Fruit fly (Drosophila melanogaster) whole organism, embryonic: ENCODE results near the gene cher.

ENCODE experiments used
- Bdp1 ChIP-seq: fragments of 200-800 bp; sonication (Bioruptor generic); optimal IDR thresholded peaks from 3 replicates; lab custom pipeline; 2016; ENCODE audit warnings: missing biosample characterization, missing genetic modification characterization
- CG10321 ChIP-seq: fragments of 200-800 bp; sonication (Bioruptor generic); IDR thresholded peaks from 2 replicates; pipeline ENCODE4 v1.3.6; 2022; ENCODE audit warnings: missing biosample characterization, missing genetic modification characterization
- CG10654 ChIP-seq: fragments of 200-800 bp; sonication (Bioruptor generic); optimal IDR thresholded peaks from 2 replicates; lab custom pipeline; 2016; ENCODE audit warnings: missing biosample characterization, missing genetic modification characterization
- CG11560 ChIP-seq: fragments of 200-800 bp; sonication (Bioruptor generic); IDR thresholded peaks from 3 replicates; pipeline ENCODE4 v1.3.6; 2022; ENCODE audit warnings: missing biosample characterization, missing genetic modification characterization
- CG14965 ChIP-seq: fragments of 200-800 bp; sonication (Bioruptor generic); optimal IDR thresholded peaks from 2 replicates; lab custom pipeline; 2016; ENCODE audit warnings: missing biosample characterization, missing genetic modification characterization, borderline replicate concordance
- CG16815 ChIP-seq: fragments of 200-800 bp; sonication (Bioruptor generic); optimal IDR thresholded peaks from 3 replicates; lab custom pipeline; 2017; ENCODE audit warnings: missing biosample characterization, mild to moderate bottlenecking, missing genetic modification characterization
- CG17829 ChIP-seq: fragments of 200-800 bp; optimal IDR thresholded peaks from 2 replicates; lab custom pipeline; 2019; ENCODE audit warnings: missing biosample characterization, mild to moderate bottlenecking, missing genetic modification characterization, moderate library complexity
- CG18764 ChIP-seq: fragments of 200-800 bp; sonication (Bioruptor generic); optimal IDR thresholded peaks from 3 replicates; lab custom pipeline; 2016; ENCODE audit warnings: missing biosample characterization, missing genetic modification characterization
- CG2202 ChIP-seq: fragments of 200-800 bp; sonication (Bioruptor generic); optimal IDR thresholded peaks from 2 replicates; lab custom pipeline; 2018; ENCODE audit warnings: missing biosample characterization, mild to moderate bottlenecking, missing genetic modification characterization
- CG30403 ChIP-seq: fragments of 200-800 bp; sonication (Bioruptor generic); optimal IDR thresholded peaks from 3 replicates; lab custom pipeline; 2016; ENCODE audit warnings: missing biosample characterization, missing genetic modification characterization
- CG3163 ChIP-seq: fragments of 200-800 bp; sonication (Bioruptor generic); optimal IDR thresholded peaks from 3 replicates; lab custom pipeline; 2016; ENCODE audit warnings: missing biosample characterization, missing genetic modification characterization
- CG3407 ChIP-seq: fragments of 200-800 bp; sonication (Bioruptor generic); optimal IDR thresholded peaks from 2 replicates; lab custom pipeline; 2018; ENCODE audit warnings: missing biosample characterization, mild to moderate bottlenecking, missing genetic modification characterization
- CG6254 ChIP-seq: fragments of 200-800 bp; sonication (Bioruptor generic); optimal IDR thresholded peaks from 3 replicates; lab custom pipeline; 2017; ENCODE audit warnings: mild to moderate bottlenecking, missing biosample characterization, missing genetic modification reagents, missing genetic modification characterization
- CG7786 ChIP-seq: fragments of 200-800 bp; sonication (Bioruptor generic); optimal IDR thresholded peaks from 2 replicates; lab custom pipeline; 2016; ENCODE audit warnings: missing biosample characterization, missing genetic modification characterization
- CG7839 ChIP-seq: fragments of 200-800 bp; sonication (Bioruptor generic); optimal IDR thresholded peaks from 3 replicates; lab custom pipeline; 2018; ENCODE audit warnings: missing biosample characterization, mild to moderate bottlenecking, missing genetic modification characterization, moderate library complexity
- CG8765 ChIP-seq: fragments of 200-800 bp; sonication (Bioruptor generic); IDR thresholded peaks from 2 replicates; pipeline ENCODE4 v1.3.6; 2022; ENCODE audit warnings: missing biosample characterization, missing genetic modification characterization
- Chrac-16 ChIP-seq: fragments of 200-800 bp; sonication (Bioruptor generic); optimal IDR thresholded peaks from 3 replicates; lab custom pipeline; 2016; ENCODE audit warnings: missing biosample characterization, missing genetic modification characterization
- Dfd ChIP-seq, 2 experiments: fragments of >200 bp; optimal IDR thresholded peaks; 2 replicates each; lab custom pipeline; 2017; ENCODE audit warnings: missing biosample characterization in 2 of 2, missing genetic modification characterization in 2 of 2
- HLH4C ChIP-seq: fragments of 200-800 bp; sonication (Bioruptor generic); IDR thresholded peaks from 3 replicates; pipeline ENCODE4 v1.3.6; 2022; ENCODE audit warnings: missing biosample characterization, missing genetic modification characterization; ENCODE audit not compliant: partially characterized antibody
- Kr ChIP-seq: fragments of 200-800 bp; sonication (Bioruptor generic); optimal IDR thresholded peaks from 2 replicates; lab custom pipeline; 2017; ENCODE audit warnings: missing biosample characterization, mild to moderate bottlenecking, missing genetic modification characterization
- Meics ChIP-seq: fragments of 200-800 bp; sonication (Bioruptor generic); optimal IDR thresholded peaks from 2 replicates; lab custom pipeline; 2017; ENCODE audit warnings: missing biosample characterization, mild to moderate bottlenecking, missing genetic modification characterization
- NK7.1 ChIP-seq: fragments of 200-800 bp; sonication (Bioruptor generic); optimal IDR thresholded peaks from 3 replicates; lab custom pipeline; 2016; ENCODE audit warnings: missing biosample characterization, missing genetic modification characterization
- Nf-YC ChIP-seq: fragments of 200-800 bp; optimal IDR thresholded peaks from 3 replicates; lab custom pipeline; 2019; ENCODE audit warnings: missing biosample characterization, mild to moderate bottlenecking, missing genetic modification characterization, moderate library complexity
- Ptx1 ChIP-seq: fragments of 200-800 bp; sonication (Bioruptor generic); IDR thresholded peaks from 2 replicates; pipeline ENCODE4 v1.3.6; 2022; ENCODE audit warnings: missing biosample characterization, missing genetic modification characterization
- Sox102F ChIP-seq: fragments of 200-800 bp; sonication (Bioruptor generic); optimal IDR thresholded peaks from 2 replicates; lab custom pipeline; 2018; ENCODE audit warnings: missing biosample characterization, mild to moderate bottlenecking, missing genetic modification characterization, moderate library complexity
- ara ChIP-seq: fragments of 200-800 bp; sonication (Bioruptor generic); IDR thresholded peaks from 2 replicates; pipeline ENCODE4 v1.3.6; 2022; ENCODE audit warnings: missing biosample characterization, missing genetic modification characterization
- az2 ChIP-seq: fragments of 200-800 bp; sonication (Bioruptor generic); optimal IDR thresholded peaks from 3 replicates; lab custom pipeline; 2016; ENCODE audit warnings: missing biosample characterization, missing genetic modification characterization
- cato ChIP-seq: fragments of 200-800 bp; sonication (Bioruptor generic); optimal IDR thresholded peaks from 2 replicates; lab custom pipeline; 2016; ENCODE audit warnings: missing biosample characterization, missing genetic modification characterization, borderline replicate concordance
- cg ChIP-seq: fragments of 200-800 bp; sonication (Bioruptor generic); optimal IDR thresholded peaks from 3 replicates; lab custom pipeline; 2019; ENCODE audit warnings: missing biosample characterization, mild to moderate bottlenecking, missing genetic modification characterization, moderate library complexity
- chn ChIP-seq: fragments of 200-800 bp; sonication (Bioruptor generic); optimal IDR thresholded peaks from 2 replicates; lab custom pipeline; 2016; ENCODE audit warnings: missing biosample characterization, missing genetic modification characterization
- fd102C ChIP-seq: fragments of 200-800 bp; sonication (Bioruptor generic); optimal IDR thresholded peaks from 2 replicates; lab custom pipeline; 2018; ENCODE audit warnings: missing biosample characterization, mild to moderate bottlenecking, missing genetic modification characterization, moderate library complexity
- gcm ChIP-seq: fragments of 200-800 bp; sonication (Bioruptor generic); optimal IDR thresholded peaks from 2 replicates; lab custom pipeline; 2019; ENCODE audit warnings: missing biosample characterization, mild to moderate bottlenecking, missing genetic modification characterization, moderate library complexity
- gcm2 ChIP-seq: fragments of 200-800 bp; sonication (Bioruptor generic); optimal IDR thresholded peaks from 2 replicates; lab custom pipeline; 2016; ENCODE audit warnings: missing biosample characterization, missing genetic modification characterization
- kah ChIP-seq: fragments of 200-800 bp; sonication (Bioruptor generic); optimal IDR thresholded peaks from 2 replicates; lab custom pipeline; 2018; ENCODE audit warnings: missing biosample characterization, mild to moderate bottlenecking, missing genetic modification characterization
- lola ChIP-seq, 3 experiments: fragments of >200 bp in 2 of 3; fragments of 200-800 bp in 1 of 3; sonication (Bioruptor generic) in 1 of 3; optimal IDR thresholded peaks; 2 replicates each; lab custom pipeline; 2017 to 2019; ENCODE audit warnings: missing biosample characterization in 3 of 3, missing genetic modification characterization in 3 of 3, mild to moderate bottlenecking in 1 of 3, moderate library complexity in 1 of 3
- maf-S ChIP-seq: fragments of 200-800 bp; sonication (Bioruptor generic); optimal IDR thresholded peaks from 2 replicates; lab custom pipeline; 2016; ENCODE audit warnings: missing biosample characterization, missing genetic modification characterization
- pum ChIP-seq: fragments of 200-800 bp; sonication (Bioruptor generic); optimal IDR thresholded peaks from 2 replicates; lab custom pipeline; 2016; ENCODE audit warnings: missing biosample characterization, missing genetic modification characterization
- run ChIP-seq: fragments of 200-800 bp; sonication (Bioruptor generic); optimal IDR thresholded peaks from 3 replicates; lab custom pipeline; 2018; ENCODE audit warnings: missing biosample characterization, mild to moderate bottlenecking, missing genetic modification characterization
- salm ChIP-seq: fragments of 200-800 bp; sonication (Bioruptor generic); optimal IDR thresholded peaks from 2 replicates; lab custom pipeline; 2018; ENCODE audit warnings: missing biosample characterization, mild to moderate bottlenecking, missing genetic modification characterization
- sd ChIP-seq: fragments of 200-800 bp; sonication (Bioruptor generic); optimal IDR thresholded peaks from 3 replicates; lab custom pipeline; 2018; ENCODE audit warnings: missing biosample characterization, mild to moderate bottlenecking, missing genetic modification characterization, moderate library complexity
- sens ChIP-seq: fragments of 200-800 bp; sonication (Bioruptor generic); peaks from one replicate; lab custom pipeline; 2016; ENCODE audit warnings: missing biosample characterization, missing genetic modification characterization
- sens-2 ChIP-seq: fragments of 200-800 bp; sonication (Bioruptor generic); IDR thresholded peaks from 2 replicates; pipeline ENCODE4 v1.3.6; 2022; ENCODE audit warnings: missing biosample characterization, missing genetic modification characterization
- slp2 ChIP-seq: fragments of 200-800 bp; sonication (Bioruptor generic); optimal IDR thresholded peaks from 2 replicates; lab custom pipeline; 2016; ENCODE audit warnings: missing biosample characterization, missing genetic modification characterization
- ssp ChIP-seq: fragments of 200-800 bp; sonication (Bioruptor generic); IDR thresholded peaks from 2 replicates; pipeline ENCODE4 v1.3.6; 2022; ENCODE audit warnings: missing biosample characterization, missing genetic modification characterization
- tna ChIP-seq: fragments of 200-800 bp; sonication (Bioruptor generic); IDR thresholded peaks from 2 replicates; pipeline ENCODE4 v1.3.6; 2022; ENCODE audit warnings: missing biosample characterization, missing genetic modification characterization; ENCODE audit not compliant: partially characterized antibody
- zf30C ChIP-seq: fragments of 200-800 bp; sonication (Bioruptor generic); optimal IDR thresholded peaks from 3 replicates; lab custom pipeline; 2018; ENCODE audit warnings: missing biosample characterization, mild to moderate bottlenecking, missing genetic modification characterization

The cher gene

DNA sequence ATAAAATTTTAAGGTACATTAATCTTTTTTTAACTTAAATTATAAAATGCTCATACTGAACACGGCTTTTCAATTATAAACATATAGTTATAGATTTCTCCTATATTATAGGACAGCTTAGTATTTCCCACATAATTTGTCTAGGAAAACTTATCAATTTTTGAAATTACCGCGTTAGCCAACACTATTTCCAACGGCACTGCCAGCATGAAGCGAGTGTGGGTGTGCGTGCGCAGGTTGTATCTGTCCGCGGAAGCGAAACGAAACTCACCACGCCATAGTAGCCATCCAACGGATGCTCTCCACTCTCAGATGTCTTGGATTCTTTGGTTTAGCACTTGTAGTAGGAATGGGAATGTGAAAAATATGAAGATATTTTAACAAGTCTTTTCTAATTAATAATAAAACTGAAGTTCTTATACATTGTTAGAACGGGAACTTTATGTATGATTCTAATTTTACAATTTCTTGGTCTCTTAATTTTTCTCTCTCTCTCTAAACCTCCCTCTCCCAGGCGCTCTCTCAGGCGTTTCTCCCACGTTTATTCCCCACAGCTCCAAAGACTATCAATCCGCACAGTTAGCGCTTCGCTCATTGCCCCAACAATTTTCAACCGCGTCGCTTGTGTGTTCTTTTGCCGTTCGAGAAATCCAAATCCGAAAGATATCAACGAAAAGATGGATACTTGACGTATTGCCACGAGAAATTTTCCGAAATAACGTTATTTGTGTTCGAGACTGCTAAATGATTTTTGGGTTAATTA lies 71.6 kb downstream of the cher start, which contains the start of gene Dad (continued):
- TF ChIP-seq CG10321 (no peak), gcm2 (GFP tag; lab: Kevin White, UChicago) (no peak)

DNA sequence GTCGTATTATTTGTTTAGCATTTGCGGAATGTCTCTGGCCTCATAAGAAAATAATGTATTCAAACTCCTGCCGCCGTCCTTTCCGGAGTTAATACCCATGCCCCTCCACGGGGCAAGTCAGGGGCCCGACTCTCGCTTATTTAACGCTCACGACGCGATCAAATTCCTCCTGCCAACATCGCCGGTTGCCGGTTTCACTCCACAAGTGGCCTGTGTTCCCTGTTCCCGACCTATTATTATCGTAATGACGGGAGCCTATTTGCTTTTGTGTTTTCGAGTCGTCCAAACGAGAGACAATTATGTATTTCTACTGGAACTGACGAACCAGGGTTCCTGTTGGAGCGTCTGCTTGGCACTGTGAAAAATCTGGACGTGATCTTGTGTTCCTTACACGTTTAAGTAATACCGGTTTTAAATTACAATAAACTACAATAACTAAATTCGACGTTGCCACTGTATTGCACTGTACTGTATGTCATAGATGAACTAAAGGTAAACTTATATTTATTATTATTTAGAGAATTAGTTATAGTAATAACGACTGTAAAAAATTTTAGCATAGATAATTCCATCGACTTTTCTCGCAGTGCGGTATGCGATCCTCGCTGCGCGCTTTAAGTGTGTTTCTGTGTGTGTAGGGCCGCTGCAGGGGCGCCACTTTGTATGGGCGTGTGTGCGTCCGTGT lies 72.6 kb downstream of the cher start:
- peak; percentile 67 for TF ChIP-seq gcm (GFP tag; lab: Kevin White, UChicago)
- no peak for TF ChIP-seq Nf-YC (tag; lab: Kevin White, UChicago)
- TF ChIP-seq Meics (GFP tag; lab: Kevin White, UChicago), result no peak
- no peak for TF ChIP-seq Sox102F (GFP tag; lab: Kevin White, UChicago)
- TF ChIP-seq CG16815 (GFP tag; lab: Kevin White, UChicago), result peak; percentile 83
- TF ChIP-seq CG30403 (GFP tag; lab: Kevin White, UChicago), result peak; percentile 39
- peak; percentile 81 for TF ChIP-seq CG17829 (tag; lab: Kevin White, UChicago)
- TF ChIP-seq Chrac-16 (GFP tag; lab: Kevin White, UChicago), result peak; percentile 48
- TF ChIP-seq CG7839 (tag; lab: Kevin White, UChicago), result peak; percentile 28
- peak; percentile 5 for TF ChIP-seq Kr (GFP tag; lab: Kevin White, UChicago)
- TF ChIP-seq CG6254 (GFP tag; lab: Kevin White, UChicago), result peak; percentile 33
- peak; percentile 8 for TF ChIP-seq CG3407 (GFP tag; lab: Kevin White, UChicago)
- TF ChIP-seq CG11560 (tag; lab: Robert Waterston, UW), result no peak
- TF ChIP-seq ara (GFP tag; lab: Robert Waterston, UW), result 0 out of 2 replicates have a peak, but pooled peaks have one; percentile 42
- peak; percentile 60 for TF ChIP-seq cg (GFP tag; lab: Kevin White, UChicago)
- peak; percentile 79 for TF ChIP-seq kah (GFP tag; lab: Kevin White, UChicago)
- TF ChIP-seq CG14965 (GFP tag; lab: Kevin White, UChicago), result no peak
- 0 out of 2 replicates have a peak, but pooled peaks have one; percentile 26 for TF ChIP-seq sens-2 (GFP tag; lab: Robert Waterston, UW)
- TF ChIP-seq CG18764, result peak; percentile 15
- peak; percentile 25 for TF ChIP-seq az2 (GFP tag; lab: Kevin White, UChicago)
- TF ChIP-seq pum (GFP tag; lab: Kevin White, UChicago), result peak; percentile 25
- TF ChIP-seq Ptx1 (GFP tag; lab: Robert Waterston, UW), result no peak
- peak in 1 of 3 experiments; percentile 88 for TF ChIP-seq lola (GFP tag; optimal IDR thresholded peaks at IDR 0.05; lab: Kevin White, UChicago)
- peak; percentile 29 for TF ChIP-seq chn (GFP tag; lab: Kevin White, UChicago)
- peak; percentile 1 for TF ChIP-seq CG10654 (GFP tag; lab: Kevin White, UChicago)
- TF ChIP-seq Dfd (GFP tag; optimal IDR thresholded peaks at IDR 0.05; lab: Kevin White, UChicago), result no peak
- TF ChIP-seq slp2 (GFP tag; lab: Kevin White, UChicago), result no peak
- TF ChIP-seq HLH4C (GFP tag; lab: Robert Waterston, UW), result peak; percentile 28; the same call in 1 of the 3 replicates
- TF ChIP-seq ssp (GFP tag; lab: Robert Waterston, UW), result 0 out of 2 replicates have a peak, but pooled peaks have one; percentile 15
- TF ChIP-seq Bdp1, result no peak
- no peak for TF ChIP-seq run (tag; lab: Kevin White, UChicago)
- TF ChIP-seq maf-S (GFP tag; lab: Kevin White, UChicago), result no peak
- TF ChIP-seq salm (tag; lab: Kevin White, UChicago), result no peak
- peak; percentile 78 for TF ChIP-seq sens (GFP tag; lab: Kevin White, UChicago)
- peak; percentile 68 for TF ChIP-seq CG8765 (GFP tag; lab: Robert Waterston, UW)
- no peak for TF ChIP-seq CG3163 (GFP tag; lab: Kevin White, UChicago)
- TF ChIP-seq cato (GFP tag; lab: Kevin White, UChicago), result peak; percentile 18
- TF ChIP-seq fd102C (GFP tag; lab: Kevin White, UChicago), result peak; percentile 81
- peak; percentile 65 for TF ChIP-seq CG2202 (tag; lab: Kevin White, UChicago)
- no peak for TF ChIP-seq sd (tag; lab: Kevin White, UChicago)
- no peak for TF ChIP-seq NK7.1 (GFP tag; lab: Kevin White, UChicago)
- peak; percentile 99 for TF ChIP-seq zf30C (GFP tag; lab: Kevin White, UChicago)
- TF ChIP-seq tna (GFP tag; lab: Robert Waterston, UW), result no peak
- TF ChIP-seq CG7786 (GFP tag; lab: Kevin White, UChicago), result peak; percentile 31
